Worm (Caenorhabditis elegans) whole organism, late embryonic: Measurements from ENCODE around the gene grd-11.

Experiments
- nfya-1 ChIP-seq: sonication (generic microtip); optimal IDR thresholded peaks from 2 replicates; lab custom pipeline; 2017; ENCODE audit warnings: missing genetic modification characterization, mild to moderate bottlenecking, missing compliant biosample characterization, antibody characterized with exemption, moderate library complexity
- nhr-11 ChIP-seq: fragments of 150-350 bp; optimal IDR thresholded peaks from 2 replicates; lab custom pipeline; 2014; ENCODE audit warnings: missing biosample characterization, missing genetic modification characterization
- ref-2 ChIP-seq: sonication (generic microtip); optimal IDR thresholded peaks from 2 replicates; lab custom pipeline; 2016; ENCODE audit warnings: missing genetic modification characterization, missing compliant biosample characterization
- rnt-1 ChIP-seq: sonication (generic microtip); optimal IDR thresholded peaks from 2 replicates; lab custom pipeline; 2016; ENCODE audit warnings: missing genetic modification characterization, missing compliant biosample characterization

- TF ChIP-seq ref-2 (tag; lab: Kevin White, UChicago) (no peak), nhr-11 (tag; lab: Kevin White, UChicago) (no peak), nfya-1 (no peak), rnt-1 (tag; lab: Kevin White, UChicago) (no peak)
Observed at ce11 chrV:20376070-20376469, 19.5 kb downstream of the grd-11 start.
